Worm (Caenorhabditis elegans): ENCODE measurements around the gene coq-5.
A peak's percentile ranks its signal among the peaks of the same experiment; 100 is the strongest.

The coq-5 gene

ce11 chrIII:7854494-7855184 is 3.6 kb downstream of the coq-5 start, which contains the start of gene rpl-35 (continued):
- TF ChIP-seq fkh-8 (tag; optimal IDR thresholded peaks at IDR 0.05) = peak; percentile 100
- TF ChIP-seq mep-1 (tag; optimal IDR thresholded peaks at IDR 0.05) = peak; percentile 99
- TF ChIP-seq fkh-10 (GFP tag; optimal IDR thresholded peaks at IDR 0.05) = peak; percentile 99
- peak; percentile 100 for TF ChIP-seq isw-1 (GFP tag; IDR thresholded peaks at IDR 0.05)
- TF ChIP-seq dpl-1 (GFP tag; optimal IDR thresholded peaks at IDR 0.05) = peak; percentile 100
- peak; percentile 89; the same call in 1 of the 2 replicates for TF ChIP-seq unc-98 (GFP tag; IDR thresholded peaks at IDR 0.05)
- TF ChIP-seq grh-1 (GFP tag; IDR thresholded peaks at IDR 0.05) = peak; percentile 100
- peak; percentile 99 for TF ChIP-seq ceh-88 (GFP tag; IDR thresholded peaks at IDR 0.05)
- TF ChIP-seq fos-1 (tag; optimal IDR thresholded peaks at IDR 0.05) = peak; percentile 98
- TF ChIP-seq mdl-1 (tag; optimal IDR thresholded peaks at IDR 0.05) = peak; percentile 3 to 98
- TF ChIP-seq efl-3 (GFP tag; optimal IDR thresholded peaks at IDR 0.05) = peak; percentile 98
- peak; percentile 100 for TF ChIP-seq nhr-90 (tag; optimal IDR thresholded peaks at IDR 0.05; ENCODE audit: poor library complexity)
- peak; percentile 100 for TF ChIP-seq C16A3.4 (tag; optimal IDR thresholded peaks at IDR 0.05)
- TF ChIP-seq lin-15B (tag; optimal IDR thresholded peaks at IDR 0.05) = peak; percentile 99
- TF ChIP-seq snpc-4 (tag; optimal IDR thresholded peaks at IDR 0.05) = peak; percentile 93
- peak; percentile 98 for TF ChIP-seq sox-4 (tag; optimal IDR thresholded peaks at IDR 0.05)
- TF ChIP-seq nhr-28 (tag; optimal IDR thresholded peaks at IDR 0.05) = peak; percentile 15
- TF ChIP-seq mef-2 (tag; optimal IDR thresholded peaks at IDR 0.05) = peak; percentile 96
- TF ChIP-seq ztf-11 (tag; optimal IDR thresholded peaks at IDR 0.05) = peak in 1 of 2 experiments; percentile 99
- TF ChIP-seq lin-13 (GFP tag; optimal IDR thresholded peaks at IDR 0.05) = peak; percentile 100
- peak; percentile 98 for TF ChIP-seq fkh-4 (tag; optimal IDR thresholded peaks at IDR 0.05; ENCODE audit: borderline replicate concordance)
- TF ChIP-seq snu-23 (GFP tag; optimal IDR thresholded peaks at IDR 0.05) = peak; percentile 100
- peak; percentile 98 for TF ChIP-seq elt-2 (tag; optimal IDR thresholded peaks at IDR 0.05)
- TF ChIP-seq unc-30 (tag; optimal IDR thresholded peaks at IDR 0.05) = peak; percentile 66
- peak; percentile 100 for TF ChIP-seq lin-14 (GFP tag; optimal IDR thresholded peaks at IDR 0.05)
- TF ChIP-seq ama-1 (optimal IDR thresholded peaks at IDR 0.05) = peak; percentile 81
- TF ChIP-seq nhr-84 (tag; optimal IDR thresholded peaks at IDR 0.05) = peak; percentile 95
- no peak for TF ChIP-seq sptf-1 (tag; optimal IDR thresholded peaks at IDR 0.05)
- TF ChIP-seq F16B12.6 (tag; optimal IDR thresholded peaks at IDR 0.05) = peak; percentile 89
- peak; percentile 99 for TF ChIP-seq xbp-1 (tag; optimal IDR thresholded peaks at IDR 0.05)
- TF ChIP-seq hpl-2 (GFP tag; optimal IDR thresholded peaks at IDR 0.05) = peak; percentile 98
- peak; percentile 100 for TF ChIP-seq rnt-1 (tag; optimal IDR thresholded peaks at IDR 0.05)
- TF ChIP-seq nhr-19 (GFP tag; conservative IDR thresholded peaks at IDR 0.05) = peak; percentile 100
- peak; percentile 100 for TF ChIP-seq nhr-47 (tag; optimal IDR thresholded peaks at IDR 0.05)
- peak; percentile 100 for TF ChIP-seq nhr-71 (tag; optimal IDR thresholded peaks at IDR 0.05)
- TF ChIP-seq hlh-4 (tag; optimal IDR thresholded peaks at IDR 0.05) = peak; percentile 77
- TF ChIP-seq tbx-2 (tag; optimal IDR thresholded peaks at IDR 0.05) = peak; percentile 100
- peak; percentile 100 for TF ChIP-seq swsn-7 (tag; optimal IDR thresholded peaks at IDR 0.05)
- peak; percentile 99 for TF ChIP-seq aly-2 (tag; optimal IDR thresholded peaks at IDR 0.05)
- peak; percentile 98 to 100 (median 98) for TF ChIP-seq elt-3 (tag; optimal IDR thresholded peaks at IDR 0.05)
- TF ChIP-seq sup-37 (GFP tag; optimal IDR thresholded peaks at IDR 0.05) = peak; percentile 99
- peak; percentile 79 for TF ChIP-seq nhr-12 (tag; optimal IDR thresholded peaks at IDR 0.05)
- peak; percentile 100 for TF ChIP-seq unc-86 (tag; optimal IDR thresholded peaks at IDR 0.05)
- peak; percentile 79 for TF ChIP-seq ceh-90 (tag; optimal IDR thresholded peaks at IDR 0.05)
- TF ChIP-seq zag-1 (tag; optimal IDR thresholded peaks at IDR 0.05) = peak; percentile 74
- peak; percentile 100 for TF ChIP-seq nhr-20 (tag; optimal IDR thresholded peaks at IDR 0.05)
- TF ChIP-seq nhr-85 (tag) = peak; percentile 100
- TF ChIP-seq aha-1 (tag; optimal IDR thresholded peaks at IDR 0.05) = peak; percentile 98
- peak; percentile 85 to 95 for TF ChIP-seq egl-27 (tag; optimal IDR thresholded peaks at IDR 0.05)
- peak; percentile 98 for TF ChIP-seq ceh-63 (GFP tag; optimal IDR thresholded peaks at IDR 0.05)
- TF ChIP-seq ces-1 (GFP tag; optimal IDR thresholded peaks at IDR 0.05) = peak; percentile 91
- TF ChIP-seq pax-3 (tag; optimal IDR thresholded peaks at IDR 0.05) = peak; percentile 99

Data from whole organism, L1 larva.